Fruit fly (Drosophila melanogaster): ENCODE data around the gene CG14417.

Gene CG14417

DNA sequence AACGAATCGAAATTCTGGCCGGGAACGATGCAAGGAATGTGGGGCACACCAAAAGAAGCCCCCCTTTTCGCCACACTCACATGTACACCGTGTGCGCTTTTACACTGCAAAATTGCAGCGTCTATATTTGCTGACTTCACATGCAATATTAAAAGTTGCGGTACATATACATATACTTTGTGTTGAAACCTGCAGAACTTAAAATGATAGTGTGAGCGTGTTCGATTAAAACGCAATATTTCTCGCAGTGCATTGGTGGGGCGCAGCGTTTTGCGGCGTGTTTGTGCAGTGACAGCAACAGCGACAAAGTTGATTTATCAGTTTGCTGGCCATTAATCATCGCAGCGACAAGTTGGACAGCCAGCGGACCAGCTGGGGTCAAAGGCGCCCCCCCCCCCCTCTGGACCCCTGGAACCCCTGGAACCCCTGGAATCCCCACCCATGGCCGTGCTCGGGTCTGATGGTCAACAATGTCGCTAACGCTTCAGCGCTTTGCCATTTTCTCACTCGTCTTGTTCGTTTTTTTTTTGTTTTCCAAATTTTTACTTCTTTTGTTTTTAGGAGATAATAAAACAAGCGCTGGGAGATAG lies 30.9 kb upstream of the CG14417 start (continued):
- TF ChIP-seq fu2 (GFP tag; optimal IDR thresholded peaks at IDR 0.05) (no peak), CG6175 (GFP tag; IDR thresholded peaks at IDR 0.05) (no peak), Dip3 (GFP tag; optimal IDR thresholded peaks at IDR 0.05) (no peak), CG12391 (tag; optimal IDR thresholded peaks at IDR 0.05) (peak; percentile 11), B-H1 (GFP tag; IDR thresholded peaks at IDR 0.05) (no peak), Scr (GFP tag; IDR thresholded peaks at IDR 0.05; ENCODE audit: partially characterized antibody) (no peak), schlank (tag; optimal IDR thresholded peaks at IDR 0.05) (no peak), mirr (GFP tag; optimal IDR thresholded peaks at IDR 0.05) (no peak), Gug (GFP tag; IDR thresholded peaks at IDR 0.05) (0 out of 4 replicates have a peak, but pooled peaks have one; percentile 12), repo (GFP tag; optimal IDR thresholded peaks at IDR 0.05) (no peak), CG2678 (tag; optimal IDR thresholded peaks at IDR 0.05) (peak; percentile 4), otp (GFP tag; IDR thresholded peaks at IDR 0.05) (no peak), CG17328 (GFP tag; IDR thresholded peaks at IDR 0.05) (peak; percentile 47; the same call in 1 of the 2 replicates), sisA (GFP tag; IDR thresholded peaks at IDR 0.05) (peak; percentile 47; the same call in 1 of the 2 replicates), Doc3 (GFP tag; IDR thresholded peaks at IDR 0.05; ENCODE audit: partially characterized antibody) (no peak), disco-r (GFP tag; optimal IDR thresholded peaks at IDR 0.05) (no peak), dysf (GFP tag; IDR thresholded peaks at IDR 0.05) (0 out of 3 replicates have a peak, but pooled peaks have one; percentile 23), fru (optimal IDR thresholded peaks at IDR 0.05) (no peak), insv (GFP tag; optimal IDR thresholded peaks at IDR 0.05) (no peak), esg (GFP tag; conservative IDR thresholded peaks at IDR 0.05) (0 out of 2 replicates have a peak, but pooled peaks have one; percentile 23), Ptx1 (GFP tag; IDR thresholded peaks at IDR 0.05) (no peak), eve (GFP tag; optimal IDR thresholded peaks at IDR 0.05) (no peak), CG17385 (GFP tag; optimal IDR thresholded peaks at IDR 0.05) (peak; percentile 2), cad (GFP tag; optimal IDR thresholded peaks at IDR 0.05) (no peak), tin (GFP tag; optimal IDR thresholded peaks at IDR 0.05) (peak; percentile 3), Hr51 (GFP tag; optimal IDR thresholded peaks at IDR 0.05) (peak in 1 of 2 experiments; percentile 13), Mes4 (GFP tag; optimal IDR thresholded peaks at IDR 0.05) (no peak), Blimp-1 (GFP tag; optimal IDR thresholded peaks at IDR 0.05) (peak; percentile 17), cas (GFP tag; IDR thresholded peaks at IDR 0.05) (no peak), Dad (GFP tag; optimal IDR thresholded peaks at IDR 0.05) (no peak), CG6254 (GFP tag; optimal IDR thresholded peaks at IDR 0.05) (no peak), CG34422 (GFP tag; IDR thresholded peaks at IDR 0.05) (no peak), hth (optimal IDR thresholded peaks at IDR 0.05) (no peak), HLH4C (GFP tag; IDR thresholded peaks at IDR 0.05; ENCODE audit: partially characterized antibody) (no peak), vvl (GFP tag; IDR thresholded peaks at IDR 0.05) (peak; percentile 18; the same call in 1 of the 2 replicates), CG4404 (GFP tag; IDR thresholded peaks at IDR 0.05) (no peak), CoRest (tag; optimal IDR thresholded peaks at IDR 0.05) (no peak), CG31365 (tag; optimal IDR thresholded peaks at IDR 0.05) (no peak), unpg (GFP tag; optimal IDR thresholded peaks at IDR 0.05) (peak; percentile 20), row (GFP tag; IDR thresholded peaks at IDR 0.05) (peak; percentile 18; the same call in 1 of the 3 replicates), CG6654 (GFP tag; optimal IDR thresholded peaks at IDR 0.05) (no peak), tgo (GFP tag; IDR thresholded peaks at IDR 0.05) (no peak), HmgD (GFP tag; optimal IDR thresholded peaks at IDR 0.05) (no peak), jigr1 (GFP tag; IDR thresholded peaks at IDR 0.05) (no peak), en (GFP tag; optimal IDR thresholded peaks at IDR 0.05) (no peak), Gsc (GFP tag; IDR thresholded peaks at IDR 0.05) (no peak), ci (GFP tag; IDR thresholded peaks at IDR 0.05) (peak; percentile 51; the same call in 1 of the 3 replicates), CG18262 (tag; optimal IDR thresholded peaks at IDR 0.05) (no peak), gce (GFP tag; IDR thresholded peaks at IDR 0.05) (no peak), pnt (GFP tag; optimal IDR thresholded peaks at IDR 0.05) (no peak), CG32767 (GFP tag; IDR thresholded peaks at IDR 0.05) (no peak), MBD-R2 (GFP tag; IDR thresholded peaks at IDR 0.05) (no peak)
